Worm (Caenorhabditis elegans) whole organism, late embryonic: Measurements from ENCODE around the gene F17C11.6.

Experiments
- C08G9.2 ChIP-seq: sonication (generic microtip); optimal IDR thresholded peaks from 2 replicates; lab custom pipeline; 2016; ENCODE audit warnings: mild to moderate bottlenecking, missing genetic modification characterization, moderate library complexity, missing compliant biosample characterization
- C38D4.7 ChIP-seq: fragments of 200-800 bp; sonication (Bioruptor generic); optimal IDR thresholded peaks from 2 replicates; lab custom pipeline; 2018; ENCODE audit warnings: mild to moderate bottlenecking, missing genetic modification characterization, moderate library complexity, missing compliant biosample characterization
- T23F11.4 ChIP-seq: fragments of 200-800 bp; sonication (Bioruptor generic); optimal IDR thresholded peaks from 2 replicates; lab custom pipeline; 2018; ENCODE audit warnings: mild to moderate bottlenecking, missing genetic modification characterization, missing compliant biosample characterization
- Y22D7AL.16 ChIP-seq: sonication (generic microtip); optimal IDR thresholded peaks from 2 replicates; lab custom pipeline; 2016; ENCODE audit warnings: missing genetic modification characterization, missing compliant biosample characterization
- ahr-1 ChIP-seq: sonication (generic microtip); optimal IDR thresholded peaks from 2 replicates; lab custom pipeline; 2016; ENCODE audit warnings: missing genetic modification characterization, missing compliant biosample characterization
- ama-1 ChIP-seq: fragments of 150-350 bp; optimal IDR thresholded peaks from 2 replicates; lab custom pipeline; 2014
- ceh-14 ChIP-seq: sonication (generic microtip); optimal IDR thresholded peaks from 2 replicates; lab custom pipeline; 2016; ENCODE audit warnings: missing genotype, missing genetic modification characterization, missing compliant biosample characterization
- ceh-18 ChIP-seq: sonication (generic microtip); optimal IDR thresholded peaks from 2 replicates; lab custom pipeline; 2016; ENCODE audit warnings: missing genetic modification characterization, missing compliant biosample characterization
- ceh-2 ChIP-seq: sonication (generic microtip); optimal IDR thresholded peaks from 2 replicates; lab custom pipeline; 2016; ENCODE audit warnings: missing genotype, missing genetic modification characterization, missing compliant biosample characterization
- ceh-22 ChIP-seq: sonication (generic microtip); optimal IDR thresholded peaks from 2 replicates; lab custom pipeline; 2017; ENCODE audit warnings: missing biosample characterization, missing genetic modification characterization
- ceh-45 ChIP-seq: fragments of 200-800 bp; sonication (Bioruptor generic); IDR thresholded peaks from 2 replicates; pipeline ENCODE4 v1.3.6; 2022; ENCODE audit warnings: missing genetic modification reagents, missing genetic modification characterization, missing compliant biosample characterization
- ceh-6 ChIP-seq: fragments of 200-800 bp; sonication (Bioruptor generic); optimal IDR thresholded peaks from 2 replicates; lab custom pipeline; 2018; ENCODE audit warnings: mild to moderate bottlenecking, missing genetic modification characterization, missing compliant biosample characterization
- dmd-4 ChIP-seq: sonication (generic microtip); optimal IDR thresholded peaks from 2 replicates; lab custom pipeline; 2016; ENCODE audit warnings: borderline replicate concordance, missing genetic modification characterization, missing compliant biosample characterization
- dve-1 ChIP-seq: sonication (generic microtip); optimal IDR thresholded peaks from 2 replicates; lab custom pipeline; 2017; ENCODE audit warnings: antibody characterized with exemption, mild to moderate bottlenecking, missing genetic modification characterization, missing compliant biosample characterization
- elt-4 ChIP-seq: sonication (generic microtip); optimal IDR thresholded peaks from 2 replicates; lab custom pipeline; 2016; ENCODE audit warnings: missing genetic modification characterization, missing compliant biosample characterization
- fkh-10 ChIP-seq: fragments of 150-350 bp; optimal IDR thresholded peaks from 2 replicates; lab custom pipeline; 2014; ENCODE audit warnings: missing biosample characterization, missing genetic modification reagents, missing genetic modification characterization
- gmeb-2 ChIP-seq: sonication (generic microtip); optimal IDR thresholded peaks from 2 replicates; lab custom pipeline; 2016; ENCODE audit warnings: missing genetic modification characterization, inconsistent platforms, missing compliant biosample characterization
- hlh-13 ChIP-seq: fragments of 200-800 bp; sonication (Bioruptor generic); optimal IDR thresholded peaks from 2 replicates; lab custom pipeline; 2018; ENCODE audit warnings: mild to moderate bottlenecking, missing genetic modification characterization, missing compliant biosample characterization
- hlh-15 ChIP-seq: sonication (generic microtip); optimal IDR thresholded peaks from 2 replicates; lab custom pipeline; 2016; ENCODE audit warnings: missing genetic modification characterization, missing compliant biosample characterization
- hlh-6 ChIP-seq: sonication (generic microtip); optimal IDR thresholded peaks from 2 replicates; lab custom pipeline; 2016; ENCODE audit warnings: missing genotype, missing genetic modification characterization, missing compliant biosample characterization
- hlh-8 ChIP-seq: sonication (generic microtip); optimal IDR thresholded peaks from 2 replicates; lab custom pipeline; 2016; ENCODE audit warnings: missing genotype, missing genetic modification characterization, missing compliant biosample characterization
- lim-6 ChIP-seq: sonication (generic microtip); optimal IDR thresholded peaks from 2 replicates; lab custom pipeline; 2016; ENCODE audit warnings: missing genetic modification characterization, missing compliant biosample characterization
- lin-11 ChIP-seq: fragments of 200-800 bp; sonication (Bioruptor generic); optimal IDR thresholded peaks from 2 replicates; lab custom pipeline; 2018; ENCODE audit warnings: mild to moderate bottlenecking, missing genetic modification characterization, missing compliant biosample characterization
- mec-3 ChIP-seq: sonication (generic microtip); optimal IDR thresholded peaks from 2 replicates; lab custom pipeline; 2016; ENCODE audit warnings: borderline replicate concordance, missing genetic modification characterization, missing compliant biosample characterization
- nfya-1 ChIP-seq: sonication (generic microtip); optimal IDR thresholded peaks from 2 replicates; lab custom pipeline; 2017; ENCODE audit warnings: missing genetic modification characterization, mild to moderate bottlenecking, missing compliant biosample characterization, antibody characterized with exemption, moderate library complexity
- nhr-11 ChIP-seq: fragments of 150-350 bp; optimal IDR thresholded peaks from 2 replicates; lab custom pipeline; 2014; ENCODE audit warnings: missing biosample characterization, missing genetic modification characterization
- nhr-232 ChIP-seq: sonication (generic microtip); optimal IDR thresholded peaks from 2 replicates; lab custom pipeline; 2016; ENCODE audit warnings: missing genetic modification characterization, missing compliant biosample characterization
- pag-3 ChIP-seq: sonication (generic microtip); optimal IDR thresholded peaks from 2 replicates; lab custom pipeline; 2016; ENCODE audit warnings: missing compliant biosample characterization, missing genetic modification characterization, borderline replicate concordance
- pat-9 ChIP-seq: fragments of 200-800 bp; sonication (Bioruptor generic); optimal IDR thresholded peaks from 2 replicates; lab custom pipeline; 2018; ENCODE audit warnings: mild to moderate bottlenecking, missing genetic modification characterization, moderate library complexity, missing compliant biosample characterization
- pha-4 ChIP-seq: fragments of 150-350 bp; optimal IDR thresholded peaks from 2 replicates; lab custom pipeline; 2018; ENCODE audit warnings: missing biosample characterization, missing genetic modification reagents, missing genetic modification characterization
- pqm-1 ChIP-seq: sonication (generic microtip); optimal IDR thresholded peaks from 2 replicates; lab custom pipeline; 2016; ENCODE audit warnings: missing genetic modification characterization, missing compliant biosample characterization
- pros-1 ChIP-seq: fragments of 150-350 bp; optimal IDR thresholded peaks from 2 replicates; lab custom pipeline; 2014; ENCODE audit warnings: missing biosample characterization, missing genetic modification reagents, missing genetic modification characterization
- ref-2 ChIP-seq: sonication (generic microtip); optimal IDR thresholded peaks from 2 replicates; lab custom pipeline; 2016; ENCODE audit warnings: missing genetic modification characterization, missing compliant biosample characterization
- rnt-1 ChIP-seq: sonication (generic microtip); optimal IDR thresholded peaks from 2 replicates; lab custom pipeline; 2016; ENCODE audit warnings: missing genetic modification characterization, missing compliant biosample characterization
- ttx-3 ChIP-seq: sonication (generic microtip); optimal IDR thresholded peaks from 2 replicates; lab custom pipeline; 2016; ENCODE audit warnings: missing genetic modification reagents, missing genetic modification characterization, missing compliant biosample characterization
- unc-3 ChIP-seq, 2 experiments: fragments of 200-800 bp in 1 of 2; sonication (Bioruptor generic) in 1 of 2; sonication (generic microtip) in 1 of 2; conservative IDR thresholded peaks in 1 of 2; optimal IDR thresholded peaks in 1 of 2; 2 replicates each; pipeline versions ENCODE4 v1.3.6 to Lab custom; 2016 to 2022; ENCODE audit warnings: missing compliant biosample characterization in 2 of 2, missing genetic modification characterization in 2 of 2, missing genetic modification reagents in 1 of 2
- unc-42 ChIP-seq: sonication (generic microtip); optimal IDR thresholded peaks from 2 replicates; lab custom pipeline; 2016; ENCODE audit warnings: missing genotype, missing genetic modification characterization, missing compliant biosample characterization
- unc-55 ChIP-seq: sonication (generic microtip); optimal IDR thresholded peaks from 2 replicates; lab custom pipeline; 2017; ENCODE audit warnings: missing biosample characterization, missing genetic modification reagents, missing genetic modification characterization
- unc-86 ChIP-seq: sonication (generic microtip); optimal IDR thresholded peaks from 2 replicates; lab custom pipeline; 2016; ENCODE audit warnings: missing genetic modification characterization, missing compliant biosample characterization
- zip-5 ChIP-seq: sonication (generic microtip); optimal IDR thresholded peaks from 2 replicates; lab custom pipeline; 2016; ENCODE audit warnings: missing genetic modification characterization, missing compliant biosample characterization

The F17C11.6 gene

DNA sequence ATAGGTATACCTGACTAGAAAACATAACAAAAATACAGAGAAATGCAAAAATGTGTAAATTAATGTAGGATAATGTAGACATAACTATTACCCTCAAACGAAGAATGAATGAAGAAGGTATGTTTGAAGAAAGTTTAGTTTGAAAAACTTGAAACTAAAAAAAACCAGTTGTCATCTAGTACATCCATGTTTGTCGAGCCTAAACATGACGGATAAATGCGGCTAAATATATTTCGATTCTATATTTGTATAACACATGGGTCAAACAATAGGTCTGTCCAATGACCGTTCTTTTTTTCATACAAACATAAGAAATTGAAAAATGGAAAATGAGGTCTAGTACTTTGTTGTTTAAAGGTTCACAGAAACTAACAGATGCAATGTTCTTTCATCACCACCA is 15.1 kb downstream of the F17C11.6 start, which contains the start of gene F17C11.22:
Gene F17C11.22, minus strand, starts transcription at position 101 of the 400 bp plus-strand sequence.
- TF ChIP-seq ceh-2 (tag; lab: Kevin White, UChicago) (no peak), hlh-15 (tag; lab: Kevin White, UChicago) (no peak), mec-3 (tag; lab: Kevin White, UChicago) (no peak)

- TF ChIP-seq ceh-45 (GFP tag; lab: Robert Waterston, UW): no peak
- TF ChIP-seq ama-1 (lab: Kevin White, UChicago): no peak
- TF ChIP-seq pha-4 (tag; lab: Kevin White, UChicago): no peak
- TF ChIP-seq hlh-6: no peak
- no peak for TF ChIP-seq ttx-3 (tag; lab: Kevin White, UChicago)
- no peak for TF ChIP-seq pqm-1 (tag; lab: Kevin White, UChicago)
- no peak for TF ChIP-seq Y22D7AL.16 (tag; lab: Kevin White, UChicago)
- TF ChIP-seq ceh-22 (tag; lab: Kevin White, UChicago): no peak
- no peak for TF ChIP-seq nhr-232 (tag; lab: Kevin White, UChicago)
- TF ChIP-seq T23F11.4 (GFP tag; lab: Kevin White, UChicago): no peak
- no peak for TF ChIP-seq rnt-1 (tag; lab: Kevin White, UChicago)
- TF ChIP-seq elt-4: no peak
- TF ChIP-seq unc-55: no peak
- TF ChIP-seq lim-6 (tag; lab: Kevin White, UChicago): no peak
- TF ChIP-seq unc-42 (tag; lab: Kevin White, UChicago): no peak
- TF ChIP-seq pat-9: no peak
- no peak for TF ChIP-seq gmeb-2 (tag; lab: Kevin White, UChicago)
- no peak for TF ChIP-seq zip-5 (tag; lab: Kevin White, UChicago)
Observed at ce11 chrV:10970930-10971329, 16.0 kb downstream of the F17C11.6 start.

ce11 chrV:10975091-10975490 is 20.2 kb downstream of the F17C11.6 start:
- TF ChIP-seq ceh-2 (tag; lab: Kevin White, UChicago) (no peak), ref-2 (tag; lab: Kevin White, UChicago) (no peak), lin-11 (tag; lab: Kevin White, UChicago) (no peak), ceh-45 (GFP tag; lab: Robert Waterston, UW) (no peak), dmd-4 (tag; lab: Kevin White, UChicago) (no peak), ceh-18 (tag; lab: Kevin White, UChicago) (no peak), pag-3 (tag; lab: Kevin White, UChicago) (no peak), unc-86 (tag; lab: Kevin White, UChicago) (no peak), pha-4 (tag; lab: Kevin White, UChicago) (no peak), C38D4.7 (GFP tag; lab: Kevin White, UChicago) (no peak), unc-55 (no peak), unc-3 (GFP tag; conservative IDR thresholded peaks at IDR 0.05; lab: Robert Waterston, UW) (no peak), unc-3 (tag; optimal IDR thresholded peaks at IDR 0.05; lab: Kevin White, UChicago) (no peak), ceh-22 (tag; lab: Kevin White, UChicago) (no peak), ahr-1 (tag; lab: Kevin White, UChicago) (no peak), nhr-232 (tag; lab: Kevin White, UChicago) (no peak), ceh-14 (tag; lab: Kevin White, UChicago) (no peak), hlh-13 (GFP tag; lab: Kevin White, UChicago) (no peak), nhr-11 (no peak)

- TF ChIP-seq fkh-10 (GFP tag; lab: Kevin White, UChicago): no peak
- TF ChIP-seq pqm-1 (tag; lab: Kevin White, UChicago): no peak
- TF ChIP-seq unc-86 (tag; lab: Kevin White, UChicago): no peak
- TF ChIP-seq ref-2 (tag; lab: Kevin White, UChicago): no peak
- no peak for TF ChIP-seq unc-55
- TF ChIP-seq unc-42 (tag; lab: Kevin White, UChicago): no peak
- no peak for TF ChIP-seq ceh-22 (tag; lab: Kevin White, UChicago)
- no peak for TF ChIP-seq hlh-8 (tag; lab: Kevin White, UChicago)
- TF ChIP-seq pag-3 (tag; lab: Kevin White, UChicago): no peak
- TF ChIP-seq pha-4 (tag; lab: Kevin White, UChicago): no peak
- TF ChIP-seq dve-1 (tag; lab: Kevin White, UChicago): no peak
- no peak for TF ChIP-seq ceh-6 (GFP tag; lab: Kevin White, UChicago)
- TF ChIP-seq ahr-1 (tag; lab: Kevin White, UChicago): no peak
- no peak for TF ChIP-seq C08G9.2 (tag; lab: Kevin White, UChicago)
- TF ChIP-seq nfya-1: no peak
- no peak for TF ChIP-seq rnt-1 (tag; lab: Kevin White, UChicago)
- TF ChIP-seq pros-1 (tag; lab: Kevin White, UChicago): no peak
- TF ChIP-seq elt-4: no peak
- TF ChIP-seq ama-1 (lab: Kevin White, UChicago): no peak
Observed at ce11 chrV:10981113-10981512, 26.2 kb downstream of the F17C11.6 start, which contains the start of gene fig-1. Gene fig-1 (minus strand): TSS chrV:10981213.
